Worm (Caenorhabditis elegans): ENCODE measurements around the gene C01G10.6.

Gene C01G10.6

DNA sequence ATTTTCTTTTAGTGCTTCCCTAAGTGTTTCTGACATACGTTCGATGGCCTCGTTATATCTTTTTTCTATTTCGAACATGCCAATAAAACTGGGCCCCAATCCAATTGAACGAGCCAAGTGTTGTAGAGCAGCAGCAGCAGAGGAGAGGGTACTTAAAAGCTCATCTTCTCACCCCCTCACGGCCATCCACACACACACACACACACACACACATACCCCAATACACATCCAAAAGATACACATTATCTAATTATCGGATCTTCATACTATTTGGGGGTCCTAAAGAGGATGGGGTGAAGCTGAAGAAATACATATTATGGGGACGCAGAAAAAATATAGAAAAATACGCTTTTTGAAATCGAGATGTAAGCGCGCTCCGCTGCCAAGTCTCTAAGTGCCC, 14.7 kb upstream of the C01G10.6 start:
- TF ChIP-seq unc-62 (GFP tag; optimal IDR thresholded peaks at IDR 0.05) (no peak), nfya-1 (tag; optimal IDR thresholded peaks at IDR 0.05; ENCODE audit: insufficient read depth) (peak; percentile 6), ztf-4 (tag; optimal IDR thresholded peaks at IDR 0.05) (no peak), mml-1 (tag; optimal IDR thresholded peaks at IDR 0.05) (no peak), nhr-43 (tag; optimal IDR thresholded peaks at IDR 0.05; ENCODE audit: poor library complexity, severe bottlenecking) (no peak), egl-5 (tag; optimal IDR thresholded peaks at IDR 0.05) (peak; percentile 78)

DNA sequence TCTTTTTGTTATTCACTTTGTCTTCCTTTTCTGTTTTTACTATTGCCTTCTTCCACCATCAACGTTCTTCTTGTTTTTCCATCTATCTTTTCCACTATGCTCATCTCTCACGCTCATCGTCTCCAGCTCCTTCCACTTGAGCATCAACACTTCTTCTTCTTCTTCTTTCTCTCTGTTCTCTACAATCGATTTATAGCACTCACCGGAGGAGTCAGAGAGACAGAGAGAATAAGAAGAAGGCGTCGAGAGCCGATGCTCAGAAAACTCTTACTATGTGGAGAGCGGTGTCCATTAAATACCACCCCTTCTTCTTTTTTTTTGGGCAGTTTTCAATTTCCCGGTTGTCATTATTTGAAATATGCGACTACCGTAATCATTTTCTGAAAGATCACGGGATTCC, 12.5 kb upstream of the C01G10.6 start:
- no peak for TF ChIP-seq lsy-12 (tag; optimal IDR thresholded peaks at IDR 0.05)
- TF ChIP-seq eor-1 (tag; optimal IDR thresholded peaks at IDR 0.05) = no peak
- no peak for TF ChIP-seq ztf-11 (tag; optimal IDR thresholded peaks at IDR 0.05)
- no peak for TF ChIP-seq nhr-77 (tag; optimal IDR thresholded peaks at IDR 0.05)
- TF ChIP-seq R02D3.7 (tag; optimal IDR thresholded peaks at IDR 0.05) = no peak
- peak; percentile 19 for TF ChIP-seq egl-5 (tag; optimal IDR thresholded peaks at IDR 0.05)
- TF ChIP-seq nfya-1 (tag; optimal IDR thresholded peaks at IDR 0.05; ENCODE audit: insufficient read depth) = peak; percentile 51
- TF ChIP-seq ceh-16 (tag; optimal IDR thresholded peaks at IDR 0.05) = no peak
- TF ChIP-seq ceh-28 (tag; optimal IDR thresholded peaks at IDR 0.05) = no peak
- no peak for TF ChIP-seq unc-62 (GFP tag; optimal IDR thresholded peaks at IDR 0.05)
- peak; percentile 30 for TF ChIP-seq lin-15B (tag; optimal IDR thresholded peaks at IDR 0.05)
- no peak for TF ChIP-seq ZK546.5 (tag; optimal IDR thresholded peaks at IDR 0.05)
- TF ChIP-seq snpc-4 (tag; optimal IDR thresholded peaks at IDR 0.05) = no peak
- no peak for TF ChIP-seq ceh-82 (tag; optimal IDR thresholded peaks at IDR 0.05)
- TF ChIP-seq nhr-43 (tag; optimal IDR thresholded peaks at IDR 0.05; ENCODE audit: poor library complexity, severe bottlenecking) = no peak
- TF ChIP-seq fkh-10 (GFP tag; optimal IDR thresholded peaks at IDR 0.05) = peak; percentile 26
- peak; percentile 78 for TF ChIP-seq lin-39 (tag; optimal IDR thresholded peaks at IDR 0.05)
- TF ChIP-seq mml-1 (tag; optimal IDR thresholded peaks at IDR 0.05) = no peak
- no peak for TF ChIP-seq nhr-28 (tag; optimal IDR thresholded peaks at IDR 0.05)

DNA sequence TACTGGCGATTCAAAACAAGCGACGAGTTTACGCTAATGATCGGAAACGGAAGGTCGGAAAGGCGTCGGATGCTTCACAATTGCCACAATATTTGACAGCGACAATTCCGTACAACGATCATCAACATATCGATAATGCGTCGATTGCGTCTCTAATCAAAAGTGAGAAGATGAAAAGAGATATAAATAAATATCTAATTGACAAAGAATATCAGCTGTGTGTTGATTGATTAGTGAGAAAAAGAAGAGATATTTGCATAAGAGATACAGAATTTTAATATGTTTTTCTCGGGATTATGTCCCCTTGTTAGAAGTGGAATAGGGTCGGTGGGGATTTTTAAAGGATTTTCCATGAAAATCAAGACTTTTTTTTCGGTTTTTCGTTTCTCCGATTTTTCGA, 8.9 kb upstream of the C01G10.6 start:
- no peak for TF ChIP-seq elt-2 (tag; optimal IDR thresholded peaks at IDR 0.05)
- TF ChIP-seq ZK546.5 (tag; optimal IDR thresholded peaks at IDR 0.05) = no peak
- no peak for TF ChIP-seq jun-1 (tag; optimal IDR thresholded peaks at IDR 0.05)

DNA sequence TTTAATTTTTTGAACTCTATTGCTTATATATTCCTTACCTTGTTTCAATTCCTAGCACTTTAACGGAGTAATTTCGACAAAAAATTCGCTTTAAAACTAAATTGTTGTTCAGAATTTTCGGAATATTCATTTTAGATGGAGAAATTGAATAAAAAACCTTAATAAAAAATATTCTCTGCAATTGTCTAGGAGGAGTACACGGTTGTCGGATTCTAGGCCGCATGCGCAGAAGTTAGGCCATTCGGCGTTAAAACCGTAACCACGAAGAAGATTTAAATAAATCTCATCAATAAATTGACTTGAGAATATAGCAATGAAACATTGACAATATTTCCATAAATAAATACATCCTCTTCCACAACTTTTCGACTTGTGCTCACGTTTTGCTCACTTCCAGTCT, 5.2 kb upstream of the C01G10.6 start, which contains the start of the genes C01G10.10 and C01G10.9:
Gene C01G10.10, minus strand, starts transcription at position 151 of the 400 bp plus-strand sequence.
Gene C01G10.9, plus strand, starts transcription at position 240 of the 400 bp plus-strand sequence.
- no peak for TF ChIP-seq pqm-1 (tag; optimal IDR thresholded peaks at IDR 0.05)
- TF ChIP-seq nhr-43 (tag; optimal IDR thresholded peaks at IDR 0.05; ENCODE audit: poor library complexity, severe bottlenecking) = peak; percentile 91
- no peak for TF ChIP-seq ceh-28 (tag; optimal IDR thresholded peaks at IDR 0.05)
- no peak for TF ChIP-seq unc-62 (GFP tag; optimal IDR thresholded peaks at IDR 0.05)
- no peak for TF ChIP-seq ceh-16 (tag; optimal IDR thresholded peaks at IDR 0.05)
- TF ChIP-seq R02D3.7 (tag; optimal IDR thresholded peaks at IDR 0.05) = peak; percentile 9
- TF ChIP-seq mml-1 (tag; optimal IDR thresholded peaks at IDR 0.05) = no peak
- no peak for TF ChIP-seq ztf-11 (tag; optimal IDR thresholded peaks at IDR 0.05)
- TF ChIP-seq daf-12 (tag; optimal IDR thresholded peaks at IDR 0.05) = no peak
- TF ChIP-seq fkh-10 (GFP tag; optimal IDR thresholded peaks at IDR 0.05) = no peak
- TF ChIP-seq nhr-12 (tag; optimal IDR thresholded peaks at IDR 0.05) = no peak
- no peak for TF ChIP-seq sea-2 (GFP tag; optimal IDR thresholded peaks at IDR 0.05)
- TF ChIP-seq skn-1 (tag; optimal IDR thresholded peaks at IDR 0.05) = no peak
- TF ChIP-seq lsy-12 (tag; optimal IDR thresholded peaks at IDR 0.05) = no peak
- TF ChIP-seq elt-1 (tag; optimal IDR thresholded peaks at IDR 0.05) = peak; percentile 8
- TF ChIP-seq ceh-9 (tag; optimal IDR thresholded peaks at IDR 0.05) = no peak
- no peak for TF ChIP-seq ZK546.5 (tag; optimal IDR thresholded peaks at IDR 0.05)
- peak; percentile 8 for TF ChIP-seq nhr-25 (tag; optimal IDR thresholded peaks at IDR 0.05)
- TF ChIP-seq mdl-1 (tag; optimal IDR thresholded peaks at IDR 0.05) = no peak
- peak; percentile 57 for TF ChIP-seq lin-15B (tag; optimal IDR thresholded peaks at IDR 0.05)
- peak; percentile 16 for TF ChIP-seq lin-39 (tag; optimal IDR thresholded peaks at IDR 0.05)
- no peak for TF ChIP-seq fos-1 (tag; optimal IDR thresholded peaks at IDR 0.05)
- TF ChIP-seq nhr-28 (tag; optimal IDR thresholded peaks at IDR 0.05) = no peak
- TF ChIP-seq nhr-77 (tag; optimal IDR thresholded peaks at IDR 0.05) = no peak
- peak; percentile 39 for TF ChIP-seq nfya-1 (tag; optimal IDR thresholded peaks at IDR 0.05; ENCODE audit: insufficient read depth)
- TF ChIP-seq ceh-82 (tag; optimal IDR thresholded peaks at IDR 0.05) = no peak
- no peak for TF ChIP-seq nhr-76 (tag; optimal IDR thresholded peaks at IDR 0.05)
- TF ChIP-seq nhr-237 (tag; optimal IDR thresholded peaks at IDR 0.05) = no peak
- TF ChIP-seq unc-39 (tag; optimal IDR thresholded peaks at IDR 0.05) = no peak
- TF ChIP-seq ama-1 (optimal IDR thresholded peaks at IDR 0.05) = no peak
- peak; percentile 41 for TF ChIP-seq elt-2 (tag; optimal IDR thresholded peaks at IDR 0.05)
- TF ChIP-seq pha-4 (tag; optimal IDR thresholded peaks at IDR 0.05) = peak; percentile 66
- no peak for TF ChIP-seq jun-1 (tag; optimal IDR thresholded peaks at IDR 0.05)
- no peak for TF ChIP-seq elt-3 (tag; optimal IDR thresholded peaks at IDR 0.05)
- TF ChIP-seq eor-1 (tag; optimal IDR thresholded peaks at IDR 0.05) = peak in 1 of 2 experiments; percentile 67
- TF ChIP-seq fkh-2 (tag; optimal IDR thresholded peaks at IDR 0.05) = no peak
- no peak for TF ChIP-seq zag-1 (tag; optimal IDR thresholded peaks at IDR 0.05)
- TF ChIP-seq egl-27 (tag; optimal IDR thresholded peaks at IDR 0.05) = no peak
- no peak for TF ChIP-seq egl-5 (tag; optimal IDR thresholded peaks at IDR 0.05)
- TF ChIP-seq nhr-11 (tag; optimal IDR thresholded peaks at IDR 0.05) = no peak
- peak; percentile 43 for TF ChIP-seq nhr-23 (tag; optimal IDR thresholded peaks at IDR 0.05)
- no peak for TF ChIP-seq aly-2 (tag; optimal IDR thresholded peaks at IDR 0.05)
- peak; percentile 33 for TF ChIP-seq hmg-11 (tag; optimal IDR thresholded peaks at IDR 0.05)
